Worm (Caenorhabditis elegans): ENCODE measurements around the gene T13H5.8.

- no peak for TF ChIP-seq him-1 (tag; optimal IDR thresholded peaks at IDR 0.05)
- no peak for TF ChIP-seq dao-5 (tag; optimal IDR thresholded peaks at IDR 0.05)
Observed at ce11 chrII:8508956-8509355, 9.4 kb upstream of the T13H5.8 start, which contains the start of gene T13H5.1.

All from whole organism, L4/young adult.